Worm (Caenorhabditis elegans): ENCODE data around the gene lgc-54.

The lgc-54 gene

DNA sequence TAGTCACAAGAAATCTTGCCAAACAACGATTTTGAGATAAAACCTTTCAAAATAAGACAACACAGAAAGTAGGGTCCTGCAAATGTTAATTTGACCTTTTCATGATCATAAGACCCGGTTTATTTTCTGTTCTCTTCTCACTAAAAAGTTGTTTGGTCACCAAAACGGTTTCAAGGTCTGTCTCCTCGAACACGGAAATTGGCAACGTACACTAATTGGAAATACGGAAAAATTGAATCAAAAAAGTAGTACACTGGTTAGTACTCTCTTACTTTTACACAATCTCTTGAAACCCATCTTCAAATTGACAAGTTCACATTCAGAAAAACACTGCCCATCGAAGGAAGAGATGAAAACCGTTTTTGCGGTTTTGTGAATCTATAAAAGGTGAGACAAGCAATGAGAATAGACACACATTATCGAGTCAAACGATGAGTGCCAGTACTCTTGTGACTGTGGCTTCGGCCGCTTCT lies 15.6 kb downstream of the lgc-54 start, which contains the start of gene col-142:
Gene col-142, plus strand, starts transcription at position 423 of the 473 bp plus-strand sequence.
- no peak for TF ChIP-seq bed-2 (GFP tag; IDR thresholded peaks at IDR 0.05)
- no peak for TF ChIP-seq B0261.1 (tag; optimal IDR thresholded peaks at IDR 0.05)
- no peak for TF ChIP-seq egl-44 (GFP tag; IDR thresholded peaks at IDR 0.05)
- no peak for TF ChIP-seq fkh-3 (tag; optimal IDR thresholded peaks at IDR 0.05)

DNA sequence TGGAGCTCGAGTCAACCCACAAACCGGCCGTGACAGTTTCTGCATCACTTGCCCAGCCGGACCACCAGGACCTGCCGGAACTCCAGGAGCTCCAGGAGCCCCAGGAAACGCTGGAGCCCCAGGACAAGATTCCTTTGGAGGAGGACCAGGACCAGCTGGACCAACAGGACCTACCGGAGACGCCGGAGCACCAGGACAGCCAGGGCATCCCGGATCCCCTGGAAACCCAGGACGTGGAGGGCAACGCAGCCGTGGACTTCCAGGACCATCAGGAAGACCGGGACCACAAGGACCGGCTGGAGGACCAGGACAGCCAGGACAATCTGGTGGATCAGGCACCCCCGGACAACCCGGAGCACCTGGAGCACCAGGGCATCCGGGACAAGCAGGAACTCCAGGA lies 16.3 kb downstream of the lgc-54 start:
- TF ChIP-seq F37B4.10 (GFP tag; IDR thresholded peaks at IDR 0.05) (0 out of 2 replicates have a peak, but pooled peaks have one; percentile 47), hrde-1 (tag; optimal IDR thresholded peaks at IDR 0.05; ENCODE audit: borderline replicate concordance) (no peak), ceh-27 (GFP tag; optimal IDR thresholded peaks at IDR 0.05) (no peak), sptf-2 (GFP tag; optimal IDR thresholded peaks at IDR 0.05) (no peak), egl-18 (GFP tag; IDR thresholded peaks at IDR 0.05) (0 out of 2 replicates have a peak, but pooled peaks have one; percentile 22), egrh-3 (GFP tag; IDR thresholded peaks at IDR 0.05) (peak; percentile 94)

DNA sequence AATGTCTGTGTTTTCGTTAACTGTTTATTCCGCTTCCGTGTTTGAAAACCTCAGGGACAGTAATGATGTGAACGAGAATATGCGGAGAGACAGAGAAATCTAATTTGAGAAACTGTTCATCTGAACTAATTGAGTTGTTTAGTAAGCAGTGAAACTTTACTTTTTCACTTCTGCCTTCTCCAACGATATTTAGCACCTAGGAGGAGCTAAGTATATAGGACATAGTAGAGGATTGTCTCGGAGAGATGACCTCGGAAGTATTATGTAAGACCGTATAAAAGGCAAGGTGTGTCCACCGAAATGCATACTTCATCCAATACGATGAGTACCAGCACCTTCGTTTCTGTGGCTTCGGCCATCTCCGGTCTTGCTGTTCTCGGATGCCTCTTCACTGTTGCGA lies 17.0 kb downstream of the lgc-54 start, which contains the start of gene col-141:
Gene col-141, plus strand, starts transcription at position 301 of the 400 bp plus-strand sequence.
- TF ChIP-seq tlf-1 (GFP tag; optimal IDR thresholded peaks at IDR 0.05) (no peak), C17E4.6 (GFP tag; IDR thresholded peaks at IDR 0.05) (no peak), F37B4.10 (GFP tag; IDR thresholded peaks at IDR 0.05) (no peak)

DNA sequence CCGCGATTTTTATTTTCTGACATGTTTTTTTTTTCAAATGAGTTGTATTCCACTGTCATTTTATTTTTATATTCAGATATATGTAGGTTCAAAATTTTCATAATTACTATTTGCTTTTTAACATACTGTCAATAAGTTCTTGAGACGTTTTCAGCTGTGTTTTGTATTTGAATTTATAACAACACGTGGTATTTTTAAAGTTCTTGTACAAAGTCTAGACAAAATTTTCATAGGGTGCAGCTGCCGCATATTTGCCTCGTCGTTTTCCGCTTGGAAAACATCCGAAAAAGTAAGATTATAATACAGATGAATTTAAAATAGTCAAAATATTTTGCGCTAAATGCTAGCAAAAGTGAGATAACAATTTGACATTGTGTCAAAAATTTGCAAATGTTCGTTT lies 17.6 kb downstream of the lgc-54 start, which contains the start of gene dmsr-15:
Gene dmsr-15, minus strand, starts transcription at position 101 of the 400 bp plus-strand sequence.
- TF ChIP-seq Y56A3A.18 (GFP tag; IDR thresholded peaks at IDR 0.05) (no peak), B0019.2 (GFP tag; conservative IDR thresholded peaks at IDR 0.05) (no peak), efl-1 (GFP tag; optimal IDR thresholded peaks at IDR 0.05) (no peak), T07F8.4 (tag; optimal IDR thresholded peaks at IDR 0.05) (no peak), tbx-9 (tag; optimal IDR thresholded peaks at IDR 0.05; ENCODE audit: borderline replicate concordance) (no peak), T26A5.8 (tag; optimal IDR thresholded peaks at IDR 0.05) (no peak), bed-2 (GFP tag; IDR thresholded peaks at IDR 0.05) (no peak), hsf-1 (GFP tag; IDR thresholded peaks at IDR 0.05) (no peak)

DNA sequence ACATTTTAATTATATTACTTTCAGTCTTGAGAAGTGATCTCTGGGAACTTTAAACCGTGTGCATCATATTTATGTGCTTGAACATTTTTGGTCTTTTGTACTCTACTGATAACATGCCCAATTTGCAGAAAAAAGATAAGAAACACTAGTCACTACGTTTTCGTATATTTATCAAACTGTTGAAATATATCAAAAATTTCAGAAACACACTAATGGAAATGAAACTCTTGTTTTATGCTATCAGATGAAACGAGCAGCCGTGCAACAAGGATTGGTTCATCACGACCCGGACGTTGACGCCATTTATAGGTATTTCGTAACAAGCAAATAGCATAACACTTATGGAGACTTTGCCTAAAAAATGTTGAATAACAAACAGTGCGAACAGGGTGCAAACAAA lies 23.0 kb downstream of the lgc-54 start:
- no peak for TF ChIP-seq dox-1 (GFP tag; IDR thresholded peaks at IDR 0.05)
- no peak for TF ChIP-seq F39B2.1 (GFP tag; IDR thresholded peaks at IDR 0.05)
- TF ChIP-seq tlf-1 (GFP tag; optimal IDR thresholded peaks at IDR 0.05), result no peak
- no peak for TF ChIP-seq lag-1 (GFP tag; IDR thresholded peaks at IDR 0.05)
- no peak for TF ChIP-seq F22D6.2 (tag; optimal IDR thresholded peaks at IDR 0.05)
- TF ChIP-seq K11D2.4 (GFP tag; IDR thresholded peaks at IDR 0.05), result no peak
- TF ChIP-seq K12H6.12 (tag; optimal IDR thresholded peaks at IDR 0.05), result no peak
- TF ChIP-seq cebp-1 (GFP tag; IDR thresholded peaks at IDR 0.05), result peak; percentile 82
- no peak for TF ChIP-seq cebp-1 (tag; optimal IDR thresholded peaks at IDR 0.05)
- no peak for TF ChIP-seq aptf-2 (GFP tag; conservative IDR thresholded peaks at IDR 0.05)
- TF ChIP-seq hmg-1.2 (GFP tag; IDR thresholded peaks at IDR 0.05), result no peak
- TF ChIP-seq him-1 (tag; optimal IDR thresholded peaks at IDR 0.05), result no peak
- no peak for TF ChIP-seq ceh-40 (GFP tag; IDR thresholded peaks at IDR 0.05)
- no peak for TF ChIP-seq pbrm-1 (GFP tag; IDR thresholded peaks at IDR 0.05)
- peak; percentile 67 for TF ChIP-seq ets-4 (GFP tag; optimal IDR thresholded peaks at IDR 0.05)
- TF ChIP-seq nhr-80 (tag; optimal IDR thresholded peaks at IDR 0.05), result peak; percentile 93
- no peak for TF ChIP-seq let-607 (tag; optimal IDR thresholded peaks at IDR 0.05)
- no peak for TF ChIP-seq F33H1.4 (GFP tag; IDR thresholded peaks at IDR 0.05)
- no peak for TF ChIP-seq ccch-3 (GFP tag; optimal IDR thresholded peaks at IDR 0.05)
- TF ChIP-seq lin-26 (GFP tag; IDR thresholded peaks at IDR 0.05), result no peak
